Worm (Caenorhabditis elegans): Measurements from ENCODE around the gene ZC262.2.
A peak's percentile ranks its signal among the peaks of the same experiment; 100 is the strongest.

ZC262.2 gene

DNA sequence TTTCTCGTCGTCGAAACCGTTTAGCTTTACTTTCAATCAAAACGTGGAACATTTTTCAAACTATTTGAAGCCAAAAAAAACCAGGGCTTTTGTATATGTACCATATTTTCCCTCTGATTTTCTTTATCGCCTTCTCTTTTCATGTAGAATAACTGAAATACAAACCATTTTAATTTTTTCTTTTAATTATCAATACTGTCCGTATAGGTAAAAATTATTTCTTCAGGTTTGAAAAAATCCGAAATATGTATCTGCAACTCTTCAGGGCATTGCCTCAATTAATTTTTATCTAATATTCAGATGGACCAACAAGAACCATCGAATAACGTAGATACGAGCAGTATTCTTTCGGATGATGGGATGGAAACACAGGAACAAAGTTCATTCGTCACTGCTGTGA is 43.1 kb downstream of the ZC262.2 start, which contains the start of gene met-2:
met-2 (plus strand) TSS at position 301 of the 400 bp plus-strand sequence.
- TF ChIP-seq egrh-3 (GFP tag; IDR thresholded peaks at IDR 0.05) (no peak), ama-1 (optimal IDR thresholded peaks at IDR 0.05) (no peak), ama-1 (GFP tag; optimal IDR thresholded peaks at IDR 0.05) (peak in 1 of 2 experiments; percentile 38), unc-130 (GFP tag; optimal IDR thresholded peaks at IDR 0.05) (no peak), hmg-1.2 (GFP tag; IDR thresholded peaks at IDR 0.05) (peak; percentile 16; the same call in 1 of the 2 replicates), chd-7 (tag; optimal IDR thresholded peaks at IDR 0.05) (no peak), rpc-1 (optimal IDR thresholded peaks at IDR 0.05) (no peak), rpc-1 (tag; optimal IDR thresholded peaks at IDR 0.05) (no peak)

DNA sequence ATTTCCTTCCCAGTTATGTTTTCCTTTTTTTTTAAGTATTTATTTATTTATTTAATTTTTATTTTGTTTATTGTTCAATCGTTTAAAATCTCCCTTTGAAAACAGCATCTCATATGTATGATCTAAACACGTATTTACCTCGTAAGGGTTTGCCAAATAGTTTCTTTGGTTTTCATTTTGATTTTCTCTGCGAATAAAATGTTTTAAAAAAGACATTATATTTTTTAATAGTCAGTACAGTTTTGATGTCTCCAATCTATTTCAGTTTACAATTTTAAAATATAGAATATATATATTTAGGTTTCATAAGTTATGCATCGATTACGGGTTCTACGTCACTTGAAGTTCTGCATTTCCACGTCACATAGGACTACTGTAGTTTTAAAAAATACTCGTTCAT is 48.8 kb downstream of the ZC262.2 start, which contains the start of gene R05D3.12:
R05D3.12 (plus strand) TSS at position 301 of the 400 bp plus-strand sequence.
- TF ChIP-seq ccch-3 (GFP tag; optimal IDR thresholded peaks at IDR 0.05) (no peak), atf-7 (tag; optimal IDR thresholded peaks at IDR 0.05) (no peak), nfyb-1 (GFP tag; IDR thresholded peaks at IDR 0.05) (no peak), nhr-90 (tag; optimal IDR thresholded peaks at IDR 0.05) (no peak), K11D2.4 (GFP tag; IDR thresholded peaks at IDR 0.05) (no peak), Y53G8AR.9 (GFP tag; conservative IDR thresholded peaks at IDR 0.05) (0 out of 2 replicates have a peak, but pooled peaks have one; percentile 16), aptf-2 (GFP tag; conservative IDR thresholded peaks at IDR 0.05) (no peak), attf-6 (GFP tag; IDR thresholded peaks at IDR 0.05) (no peak), madf-6 (GFP tag; IDR thresholded peaks at IDR 0.05) (peak; percentile 27; the same call in 1 of the 2 replicates), bed-2 (GFP tag; IDR thresholded peaks at IDR 0.05) (no peak), ets-4 (GFP tag; optimal IDR thresholded peaks at IDR 0.05) (no peak), F23B12.7 (tag; optimal IDR thresholded peaks at IDR 0.05; ENCODE audit: insufficient read depth) (no peak)
